Fruit fly (Drosophila melanogaster): ENCODE data around the gene Acp95EF.

The Acp95EF gene

dm6 chr3R:24221334-24222302, 7.2 kb upstream of the Acp95EF start, which contains the start of gene twin (continued):
- TF ChIP-seq disco-r (GFP tag; optimal IDR thresholded peaks at IDR 0.05) (no peak), CG32772 (GFP tag; IDR thresholded peaks at IDR 0.05) (no peak), tna (GFP tag; IDR thresholded peaks at IDR 0.05; ENCODE audit: partially characterized antibody) (peak; percentile 35; the same call in 1 of the 2 replicates), pzg (GFP tag; optimal IDR thresholded peaks at IDR 0.05) (peak; percentile 68), YL-1 (GFP tag; optimal IDR thresholded peaks at IDR 0.05) (peak; percentile 69), schlank (tag; optimal IDR thresholded peaks at IDR 0.05) (no peak), CG9609 (GFP tag; optimal IDR thresholded peaks at IDR 0.05) (peak; percentile 59), Abd-B (GFP tag; optimal IDR thresholded peaks at IDR 0.05) (peak; percentile 80), Hr78 (GFP tag; optimal IDR thresholded peaks at IDR 0.05) (no peak), ac (GFP tag; optimal IDR thresholded peaks at IDR 0.05) (no peak), Chrac-16 (GFP tag; optimal IDR thresholded peaks at IDR 0.05) (peak; percentile 64), CoRest (tag; optimal IDR thresholded peaks at IDR 0.05) (peak; percentile 72), Taf1 (GFP tag; IDR thresholded peaks at IDR 0.05) (no peak), vfl (GFP tag; optimal IDR thresholded peaks at IDR 0.05) (peak; percentile 59), CG17186 (GFP tag; optimal IDR thresholded peaks at IDR 0.05) (peak; percentile 31), Side (GFP tag; optimal IDR thresholded peaks at IDR 0.05) (peak; percentile 51), Trl (optimal IDR thresholded peaks at IDR 0.05) (peak in 1 of 2 experiments; percentile 11), Trl (GFP tag; optimal IDR thresholded peaks at IDR 0.05) (peak; percentile 78), gcm (GFP tag; optimal IDR thresholded peaks at IDR 0.05) (no peak), Mrtf (GFP tag; IDR thresholded peaks at IDR 0.05) (no peak), dpn (GFP tag; optimal IDR thresholded peaks at IDR 0.05) (peak; percentile 65 to 67), odd (GFP tag; optimal IDR thresholded peaks at IDR 0.05) (no peak), CG31441 (GFP tag; IDR thresholded peaks at IDR 0.05) (no peak), CG14710 (tag; optimal IDR thresholded peaks at IDR 0.05) (peak; percentile 70), MTF-1 (GFP tag; optimal IDR thresholded peaks at IDR 0.05; ENCODE audit: borderline replicate concordance) (no peak), Hsf (GFP tag; optimal IDR thresholded peaks at IDR 0.05) (peak; percentile 81), CG30431 (GFP tag; optimal IDR thresholded peaks at IDR 0.05) (no peak), Stat92E (GFP tag; optimal IDR thresholded peaks at IDR 0.05) (no peak), CG6813 (GFP tag; optimal IDR thresholded peaks at IDR 0.05) (no peak), CG13296 (GFP tag; optimal IDR thresholded peaks at IDR 0.05) (peak; percentile 6), CG1792 (GFP tag; optimal IDR thresholded peaks at IDR 0.05) (peak; percentile 24), CG11695 (GFP tag; IDR thresholded peaks at IDR 0.05) (0 out of 3 replicates have a peak, but pooled peaks have one; percentile 31), D (optimal IDR thresholded peaks at IDR 0.05) (no peak), D (GFP tag; optimal IDR thresholded peaks at IDR 0.05) (no peak), Dad (GFP tag; optimal IDR thresholded peaks at IDR 0.05) (peak; percentile 54), B-H2 (GFP tag; optimal IDR thresholded peaks at IDR 0.05) (peak; percentile 67), cwo (GFP tag; optimal IDR thresholded peaks at IDR 0.05) (peak; percentile 6), gfzf (GFP tag; optimal IDR thresholded peaks at IDR 0.05) (peak; percentile 33), CG18764 (GFP tag; optimal IDR thresholded peaks at IDR 0.05) (peak; percentile 56), TFAM (GFP tag; optimal IDR thresholded peaks at IDR 0.05) (no peak), Hr51 (GFP tag; optimal IDR thresholded peaks at IDR 0.05) (peak in 1 of 2 experiments; percentile 80), da (GFP tag; optimal IDR thresholded peaks at IDR 0.05) (peak; percentile 2), wdn (GFP tag; IDR thresholded peaks at IDR 0.05) (peak; percentile 29; the same call in 1 of the 2 replicates), CG12219 (GFP tag; optimal IDR thresholded peaks at IDR 0.05) (no peak), klu (GFP tag; IDR thresholded peaks at IDR 0.05) (no peak), sens-2 (GFP tag; IDR thresholded peaks at IDR 0.05) (no peak), trem (tag; optimal IDR thresholded peaks at IDR 0.05) (peak; percentile 99), CG17829 (tag; optimal IDR thresholded peaks at IDR 0.05) (peak; percentile 22)

All from whole organism, embryonic.